Fruit fly (Drosophila melanogaster): ENCODE measurements around the gene EndoGI.

EndoGI gene

DNA sequence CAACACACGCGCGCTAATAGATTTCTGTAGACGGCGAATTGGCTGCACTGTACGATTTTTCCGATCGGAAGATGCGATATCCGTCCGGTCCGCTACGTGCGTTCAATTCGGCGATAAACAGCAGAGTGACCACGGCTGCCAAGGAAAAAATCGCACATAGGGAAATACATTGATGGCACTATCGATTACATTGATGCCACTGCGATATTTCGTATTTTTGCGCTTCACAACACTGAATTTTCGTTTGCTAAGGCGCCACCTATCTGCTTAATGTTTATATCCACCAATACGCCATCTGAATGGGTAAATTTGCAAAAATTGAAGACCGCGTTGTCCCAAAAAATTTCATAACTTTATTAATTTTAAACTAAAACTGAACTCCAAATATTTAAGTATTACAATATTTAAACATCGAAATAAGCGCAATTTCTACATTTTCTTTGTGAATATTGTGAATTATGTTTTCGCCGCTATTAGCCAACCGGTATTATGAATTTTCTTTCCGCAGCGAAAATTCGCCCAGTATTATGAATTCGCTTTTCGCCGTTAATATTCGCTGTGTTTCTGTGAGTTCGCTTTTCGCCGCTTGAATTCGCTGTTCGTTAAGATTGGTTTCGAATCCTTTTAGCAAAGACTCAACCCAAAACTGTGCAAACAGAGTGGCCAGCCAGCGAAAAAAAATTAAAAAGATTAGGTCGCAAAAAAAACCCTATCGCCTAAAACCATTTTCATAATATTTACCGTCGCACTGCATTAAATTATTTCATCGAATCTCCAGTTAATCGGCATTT lies 30.3 kb downstream of the EndoGI start, which contains the start of the genes crp and pkaap:
Gene crp (minus strand): TSS at position 129 of the 791 bp plus-strand sequence.
Gene pkaap (plus strand): TSS at position 689 of the 791 bp plus-strand sequence.
- TF ChIP-seq CG8478 (optimal IDR thresholded peaks at IDR 0.05) (no peak), usp (GFP tag; optimal IDR thresholded peaks at IDR 0.05) (no peak), Dll (optimal IDR thresholded peaks at IDR 0.05) (no peak), pan (optimal IDR thresholded peaks at IDR 0.05) (no peak), psq (optimal IDR thresholded peaks at IDR 0.05) (no peak), EcR (GFP tag; optimal IDR thresholded peaks at IDR 0.05) (no peak)

DNA sequence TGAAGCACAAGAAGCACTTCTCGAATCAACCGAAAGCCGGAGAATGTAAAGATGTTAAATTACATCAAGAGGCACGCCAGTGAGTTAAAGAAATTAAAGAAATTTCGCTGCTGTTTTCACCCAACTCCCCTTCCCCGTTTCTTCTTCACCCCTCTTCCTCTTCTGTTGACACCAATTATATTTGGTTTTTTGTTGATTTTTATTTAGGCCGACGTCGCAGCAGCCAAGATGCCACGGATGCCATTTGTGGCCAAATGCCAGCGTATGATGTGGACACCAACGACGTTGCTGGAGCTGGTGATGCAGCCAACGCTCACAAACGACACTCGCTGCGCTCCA lies 30.9 kb downstream of the EndoGI start:
- TF ChIP-seq CG8478 (optimal IDR thresholded peaks at IDR 0.05), result no peak

DNA sequence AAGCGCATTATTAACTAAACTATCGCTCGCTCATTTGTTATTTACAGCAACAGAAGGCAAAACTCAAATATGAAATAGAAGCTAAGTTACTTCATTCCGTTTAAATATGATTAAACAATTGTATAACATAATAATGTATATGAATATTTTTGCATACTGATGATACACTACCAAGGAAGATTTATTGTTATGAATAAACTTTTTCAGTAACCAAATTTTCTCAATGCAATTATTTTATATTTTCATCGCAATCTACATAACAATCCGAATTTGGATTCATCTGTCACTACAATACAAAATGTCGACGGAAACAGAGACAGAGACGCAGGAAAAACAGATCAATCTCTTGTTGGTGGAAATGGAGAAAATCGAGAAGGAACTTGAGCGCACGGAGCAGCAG lies 33.5 kb downstream of the EndoGI start, which contains the start of gene CG17329:
Gene CG17329 (plus strand): TSS at position 301 of the 400 bp plus-strand sequence.
- no peak for TF ChIP-seq usp (GFP tag; optimal IDR thresholded peaks at IDR 0.05)
- TF ChIP-seq EcR (GFP tag; optimal IDR thresholded peaks at IDR 0.05), result no peak
- no peak for TF ChIP-seq Dll (optimal IDR thresholded peaks at IDR 0.05)
- TF ChIP-seq CG8478 (optimal IDR thresholded peaks at IDR 0.05), result no peak
- no peak for TF ChIP-seq psq (optimal IDR thresholded peaks at IDR 0.05)
- no peak for TF ChIP-seq pan (optimal IDR thresholded peaks at IDR 0.05)

DNA sequence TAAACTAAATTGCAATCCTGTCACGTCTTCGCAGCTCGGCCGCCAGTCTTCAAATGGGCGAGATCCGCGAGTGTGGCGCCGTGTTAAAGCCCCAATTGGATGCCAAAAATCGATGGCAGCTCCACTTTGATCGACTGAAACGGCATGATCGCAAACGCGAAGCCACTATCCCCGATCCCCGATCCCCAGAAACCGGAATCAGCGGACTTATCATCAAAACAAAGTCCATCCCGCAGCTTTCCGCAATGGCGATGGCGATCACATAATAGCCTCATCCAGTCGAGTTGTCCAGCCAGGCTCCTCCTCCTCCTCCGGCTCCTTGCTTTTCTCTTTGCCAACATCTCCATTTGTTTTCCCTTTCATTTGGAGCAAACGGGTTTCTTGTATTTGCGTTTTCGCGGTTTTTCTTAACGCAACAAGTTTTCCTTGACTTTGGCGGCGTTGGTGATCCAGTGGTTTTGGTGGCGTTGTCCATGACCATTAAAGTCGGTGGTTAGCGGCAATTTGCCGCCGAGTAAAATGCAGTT lies 35.5 kb downstream of the EndoGI start, which contains the start of gene CG13258:
Gene CG13258 (minus strand): TSS at position 51 of the 527 bp plus-strand sequence.
- TF ChIP-seq pan (optimal IDR thresholded peaks at IDR 0.05) (no peak), Dll (optimal IDR thresholded peaks at IDR 0.05) (no peak), CG8478 (optimal IDR thresholded peaks at IDR 0.05) (no peak), EcR (GFP tag; optimal IDR thresholded peaks at IDR 0.05) (no peak), psq (optimal IDR thresholded peaks at IDR 0.05) (no peak), usp (GFP tag; optimal IDR thresholded peaks at IDR 0.05) (no peak)

DNA sequence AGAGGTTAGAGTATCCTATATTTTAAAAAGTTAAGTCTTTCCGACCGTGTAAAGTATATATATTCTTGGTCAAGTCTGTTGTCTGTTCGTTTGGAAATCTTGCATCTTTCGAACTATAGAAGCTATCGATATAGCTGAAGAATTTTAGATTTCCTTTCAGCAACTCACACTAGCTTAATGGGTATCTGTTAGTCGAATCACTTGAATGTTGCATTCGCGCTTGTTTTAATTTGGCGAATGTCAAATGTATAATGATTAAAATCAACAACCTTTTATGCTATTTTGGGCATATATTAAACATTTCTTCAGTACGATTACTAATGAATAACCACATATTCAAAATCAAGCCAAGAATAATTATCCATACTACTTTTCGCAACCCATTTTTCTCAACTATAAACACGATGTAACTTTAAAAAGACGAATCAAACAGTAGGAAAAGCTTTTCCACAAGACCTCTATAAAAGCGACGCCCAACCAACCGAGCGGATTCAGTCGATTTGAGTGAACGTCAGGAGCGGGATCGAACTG lies 36.3 kb downstream of the EndoGI start, which contains the start of gene Cyp303a1:
Gene Cyp303a1 (plus strand): TSS at position 481 of the 531 bp plus-strand sequence.
- TF ChIP-seq pan (optimal IDR thresholded peaks at IDR 0.05) (no peak), usp (GFP tag; optimal IDR thresholded peaks at IDR 0.05) (no peak), CG8478 (optimal IDR thresholded peaks at IDR 0.05) (no peak), EcR (GFP tag; optimal IDR thresholded peaks at IDR 0.05) (no peak), Dll (optimal IDR thresholded peaks at IDR 0.05) (no peak)

DNA sequence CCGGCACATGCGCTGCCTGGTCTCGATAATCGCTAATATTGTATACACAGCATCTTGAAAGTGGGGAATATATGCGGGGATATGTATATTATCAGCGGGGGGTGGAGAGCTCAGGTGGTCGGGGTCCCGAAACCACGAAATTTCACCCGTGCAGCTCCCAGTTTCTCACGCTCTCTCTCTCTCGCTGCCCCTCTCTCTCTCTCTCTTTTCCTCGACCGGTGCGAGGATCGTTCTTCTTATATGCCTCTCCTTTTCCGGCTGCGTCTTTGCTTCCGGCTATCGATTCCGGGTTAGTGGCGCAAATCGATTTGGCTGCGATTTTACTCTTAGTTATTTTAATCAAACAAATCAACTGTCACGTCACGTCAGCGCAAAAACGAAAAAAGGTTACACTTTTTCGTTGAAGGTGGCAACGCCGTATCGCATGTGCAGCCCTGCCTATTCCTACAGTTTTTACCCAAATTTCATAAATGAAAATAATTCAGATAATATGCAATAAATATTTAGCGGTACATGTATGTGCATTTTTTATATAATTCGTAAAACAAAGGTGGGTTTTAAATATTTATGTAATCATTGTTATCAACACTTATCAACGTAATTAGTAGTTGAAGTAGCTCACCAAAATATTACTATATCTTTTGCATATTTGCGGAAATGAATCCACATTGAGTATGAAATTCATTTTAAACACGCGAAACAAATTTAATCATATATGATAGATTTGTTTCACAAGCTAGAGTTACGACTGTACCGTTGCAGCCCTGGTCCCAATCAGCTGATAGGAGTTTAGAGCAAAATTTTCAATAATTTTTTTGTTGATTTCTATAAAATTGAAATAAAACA lies 42.2 kb downstream of the EndoGI start, which contains the start of the genes heix and CG17328:
Gene heix (minus strand): TSS at position 393 of the 846 bp plus-strand sequence.
Gene CG17328 (plus strand): TSS at position 478 of the 846 bp plus-strand sequence.
- no peak for TF ChIP-seq usp (GFP tag; optimal IDR thresholded peaks at IDR 0.05)
- TF ChIP-seq CG8478 (optimal IDR thresholded peaks at IDR 0.05), result no peak
- TF ChIP-seq EcR (GFP tag; optimal IDR thresholded peaks at IDR 0.05), result no peak
- no peak for TF ChIP-seq psq (optimal IDR thresholded peaks at IDR 0.05)
- TF ChIP-seq pan (optimal IDR thresholded peaks at IDR 0.05), result no peak
- no peak for TF ChIP-seq Dll (optimal IDR thresholded peaks at IDR 0.05)

DNA sequence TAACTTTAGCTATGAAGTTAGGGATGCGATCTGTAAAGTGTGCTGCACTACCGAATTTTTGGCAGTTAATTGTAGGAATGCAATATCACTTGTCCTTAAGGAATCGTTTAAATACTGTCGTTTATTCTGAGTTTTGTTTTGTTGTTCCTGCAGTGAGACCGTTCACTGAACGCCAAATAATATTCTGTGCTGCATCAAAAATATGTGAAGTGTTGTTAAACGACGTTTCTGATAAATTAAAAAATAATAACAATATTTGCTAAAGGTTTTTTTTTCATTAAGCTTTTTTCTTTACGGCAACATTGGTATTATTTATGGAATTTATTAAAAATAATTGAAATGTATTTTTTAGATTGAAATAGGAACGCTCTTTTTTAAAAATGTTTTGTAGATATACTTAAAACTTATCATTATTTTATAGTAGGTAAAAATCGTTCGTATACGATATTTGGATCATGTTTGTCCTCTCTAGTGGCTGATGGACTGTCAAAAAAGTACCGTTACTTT lies 45.3 kb downstream of the EndoGI start, which contains the start of gene GMF:
Gene GMF (minus strand): TSS at position 182 of the 507 bp plus-strand sequence.
- no peak for TF ChIP-seq pan (optimal IDR thresholded peaks at IDR 0.05)
- no peak for TF ChIP-seq Dll (optimal IDR thresholded peaks at IDR 0.05)
- no peak for TF ChIP-seq EcR (GFP tag; optimal IDR thresholded peaks at IDR 0.05)

DNA sequence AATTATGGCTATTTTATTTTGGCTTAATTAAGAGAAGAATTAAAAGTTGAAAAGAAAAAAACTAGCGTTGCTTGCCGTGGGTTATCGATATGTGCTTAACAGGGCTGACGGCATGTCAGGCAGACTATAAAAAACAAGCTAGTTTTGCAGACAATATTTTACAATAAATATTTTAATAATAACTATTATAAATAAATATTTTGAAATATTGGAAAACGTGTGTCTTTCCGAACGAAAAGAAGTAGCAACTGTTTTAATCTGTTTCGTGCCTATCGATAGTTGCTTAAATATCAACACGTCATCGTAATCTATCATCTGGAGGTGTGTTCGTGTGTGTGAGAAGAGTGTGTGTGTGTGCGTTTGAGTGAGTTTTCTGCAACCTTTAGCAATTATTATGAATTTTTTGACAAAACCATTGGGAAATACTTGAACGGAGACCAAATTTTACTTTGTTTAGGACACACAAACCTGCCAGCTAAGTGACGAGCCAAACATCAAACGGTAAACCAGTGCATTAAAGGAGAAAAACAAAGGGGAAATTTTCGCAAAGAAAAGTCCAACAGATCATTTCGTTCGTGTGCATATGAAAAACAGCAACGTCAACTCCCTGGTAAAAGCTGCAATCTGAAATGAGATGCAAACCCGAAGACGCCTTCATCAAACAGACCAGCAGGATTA lies 49.7 kb downstream of the EndoGI start, which contains the start of the genes CG5861 and Syx5:
Gene CG5861 (minus strand): TSS at position 273 of the 678 bp plus-strand sequence.
Gene Syx5 (plus strand): TSS at position 321 of the 678 bp plus-strand sequence.
- no peak for TF ChIP-seq psq (optimal IDR thresholded peaks at IDR 0.05)
